Worm (Caenorhabditis elegans): ENCODE results near the gene F13A7.1.

DNA sequence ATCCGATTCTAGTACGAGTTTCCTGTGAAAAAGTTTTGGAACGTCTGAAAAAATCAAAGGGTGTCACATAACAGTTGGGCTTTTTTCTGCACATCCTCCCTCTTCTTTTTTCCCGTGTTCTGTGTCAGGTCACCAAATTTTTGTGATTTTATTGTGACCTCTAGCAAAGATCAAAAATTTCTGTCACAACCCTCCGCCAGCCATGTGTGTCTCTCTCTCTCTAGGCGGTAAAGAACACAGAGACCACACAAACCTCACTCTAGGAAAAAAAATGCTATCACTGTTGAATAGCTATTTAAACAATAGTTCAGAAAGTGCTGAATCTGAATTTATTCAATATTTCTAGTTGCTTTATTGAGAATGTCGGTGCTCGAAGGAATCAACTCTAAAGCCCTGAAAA lies 12.9 kb upstream of the F13A7.1 start, which contains the start of gene gst-44:
- TF ChIP-seq ets-4 (GFP tag; optimal IDR thresholded peaks at IDR 0.05), result no peak
- no peak for TF ChIP-seq zfh-2 (GFP tag; conservative IDR thresholded peaks at IDR 0.05)
- no peak for TF ChIP-seq aptf-3 (GFP tag; IDR thresholded peaks at IDR 0.05)
- no peak for TF ChIP-seq nfya-2 (GFP tag; IDR thresholded peaks at IDR 0.05)
- TF ChIP-seq hrde-1 (tag; optimal IDR thresholded peaks at IDR 0.05; ENCODE audit: borderline replicate concordance), result no peak
- no peak for TF ChIP-seq F49E8.2 (tag; optimal IDR thresholded peaks at IDR 0.05; ENCODE audit: insufficient read depth)
